Fruit fly (Drosophila melanogaster) whole organism, embryonic: Measurements from ENCODE around the gene CG1965.
A peak's percentile ranks its signal among the peaks of the same experiment; 100 is the strongest.

Experiments
- Aef1 ChIP-seq: fragments of 200-800 bp; sonication (Bioruptor generic); IDR thresholded peaks from 3 replicates; pipeline ENCODE4 v1.3.6; 2022; ENCODE audit warnings: missing biosample characterization, missing genetic modification characterization
- Atf6 ChIP-seq: fragments of 200-800 bp; sonication (Bioruptor generic); IDR thresholded peaks from 2 replicates; pipeline ENCODE4 v1.3.6; 2022; ENCODE audit warnings: missing biosample characterization, missing genetic modification characterization
- CG10267 ChIP-seq: fragments of 200-800 bp; sonication (Bioruptor generic); optimal IDR thresholded peaks from 2 replicates; lab custom pipeline; 2018; ENCODE audit warnings: missing biosample characterization, mild to moderate bottlenecking, missing genetic modification characterization, moderate library complexity
- CG10462 ChIP-seq: fragments of 200-800 bp; sonication (Bioruptor generic); optimal IDR thresholded peaks from 2 replicates; lab custom pipeline; 2016; ENCODE audit warnings: missing biosample characterization, missing genetic modification characterization
- CG11085 ChIP-seq: fragments of 200-800 bp; sonication (Bioruptor generic); IDR thresholded peaks from 2 replicates; pipeline ENCODE4 v1.3.6; 2022; ENCODE audit warnings: missing biosample characterization, missing genetic modification characterization
- CG12744 ChIP-seq: fragments of 200-800 bp; sonication (Bioruptor generic); optimal IDR thresholded peaks from 2 replicates; lab custom pipeline; 2016; ENCODE audit warnings: missing biosample characterization, missing genetic modification characterization
- CG13296 ChIP-seq: fragments of 200-800 bp; sonication (Bioruptor generic); optimal IDR thresholded peaks from 3 replicates; lab custom pipeline; 2018; ENCODE audit warnings: missing biosample characterization, mild to moderate bottlenecking, missing genetic modification characterization
- CG13424 ChIP-seq: fragments of 200-800 bp; sonication (Bioruptor generic); optimal IDR thresholded peaks from 2 replicates; lab custom pipeline; 2019; ENCODE audit warnings: missing biosample characterization, mild to moderate bottlenecking, missing genetic modification characterization, moderate library complexity
- CG1647 ChIP-seq: fragments of 200-800 bp; sonication (Bioruptor generic); optimal IDR thresholded peaks from 3 replicates; lab custom pipeline; 2016; ENCODE audit warnings: missing biosample characterization, missing genetic modification characterization
- CG17186 ChIP-seq: fragments of 200-800 bp; sonication (Bioruptor generic); optimal IDR thresholded peaks from 3 replicates; lab custom pipeline; 2017; ENCODE audit warnings: missing biosample characterization, missing genetic modification reagents, missing genetic modification characterization
- CG17328 ChIP-seq: fragments of 200-800 bp; sonication (Bioruptor generic); IDR thresholded peaks from 2 replicates; pipeline ENCODE4 v1.3.6; 2022; ENCODE audit warnings: missing biosample characterization, missing genetic modification characterization
- CG17802 ChIP-seq: fragments of 200-800 bp; sonication (Bioruptor generic); optimal IDR thresholded peaks from 2 replicates; lab custom pipeline; 2018; ENCODE audit warnings: missing biosample characterization, mild to moderate bottlenecking, missing genetic modification characterization, moderate library complexity
- CG1832 ChIP-seq: fragments of 200-800 bp; sonication (Bioruptor generic); optimal IDR thresholded peaks from 2 replicates; lab custom pipeline; 2017; ENCODE audit warnings: missing biosample characterization, mild to moderate bottlenecking, missing genetic modification characterization, inconsistent platforms
- CG2120 ChIP-seq: fragments of 200-800 bp; sonication (Bioruptor generic); optimal IDR thresholded peaks from 3 replicates; lab custom pipeline; 2016; ENCODE audit warnings: missing biosample characterization, missing genetic modification characterization
- CG2712 ChIP-seq: fragments of 200-800 bp; optimal IDR thresholded peaks from 3 replicates; lab custom pipeline; 2019; ENCODE audit warnings: missing biosample characterization, mild to moderate bottlenecking, missing genetic modification characterization, moderate library complexity
- CG30020 ChIP-seq: fragments of 200-800 bp; optimal IDR thresholded peaks from 2 replicates; lab custom pipeline; 2019; ENCODE audit warnings: missing biosample characterization, mild to moderate bottlenecking, missing genetic modification characterization, moderate library complexity
- CG31365 ChIP-seq: fragments of 200-800 bp; sonication (Bioruptor generic); optimal IDR thresholded peaks from 2 replicates; lab custom pipeline; 2018; ENCODE audit warnings: missing biosample characterization, mild to moderate bottlenecking, missing genetic modification characterization
- CG4360 ChIP-seq: fragments of 200-800 bp; sonication (Bioruptor generic); IDR thresholded peaks from 2 replicates; pipeline ENCODE4 v1.3.6; 2022; ENCODE audit warnings: missing biosample characterization, missing genetic modification characterization
- CG4424 ChIP-seq: fragments of 200-800 bp; sonication (Bioruptor generic); optimal IDR thresholded peaks from 3 replicates; lab custom pipeline; 2016; ENCODE audit warnings: missing biosample characterization, missing genetic modification characterization
- CG4820 ChIP-seq: fragments of 200-800 bp; sonication (Bioruptor generic); optimal IDR thresholded peaks from 3 replicates; lab custom pipeline; 2016; ENCODE audit warnings: missing biosample characterization, missing genetic modification characterization
- CG4854 ChIP-seq: fragments of 200-800 bp; sonication (Bioruptor generic); optimal IDR thresholded peaks from 2 replicates; lab custom pipeline; 2016; ENCODE audit warnings: missing biosample characterization, missing genetic modification characterization, inconsistent platforms
- CG6272 ChIP-seq: fragments of 200-800 bp; sonication (Bioruptor generic); IDR thresholded peaks from 2 replicates; pipeline ENCODE4 v1.3.6; 2022; ENCODE audit warnings: missing biosample characterization, missing genetic modification characterization
- CG6854 ChIP-seq: fragments of 200-800 bp; sonication (Bioruptor generic); optimal IDR thresholded peaks from 3 replicates; lab custom pipeline; 2017; ENCODE audit warnings: missing biosample characterization, mild to moderate bottlenecking, missing genetic modification characterization
- Dip2 ChIP-seq: fragments of 200-800 bp; sonication (Bioruptor generic); IDR thresholded peaks from 2 replicates; pipeline ENCODE4 v1.3.6; 2022; ENCODE audit warnings: missing biosample characterization, missing genetic modification characterization
- Doc3 ChIP-seq: fragments of 200-800 bp; sonication (Bioruptor generic); IDR thresholded peaks from 3 replicates; pipeline ENCODE4 v1.3.6; 2022; ENCODE audit warnings: missing biosample characterization, missing genetic modification characterization; ENCODE audit not compliant: partially characterized antibody
- Dp ChIP-seq: fragments of 200-800 bp; sonication (Bioruptor generic); optimal IDR thresholded peaks from 2 replicates; lab custom pipeline; 2018; ENCODE audit warnings: missing biosample characterization, mild to moderate bottlenecking, missing genetic modification characterization, moderate library complexity
- Dref ChIP-seq: fragments of 200-800 bp; sonication (Bioruptor generic); IDR thresholded peaks from 2 replicates; pipeline ENCODE4 v1.3.6; 2022; ENCODE audit warnings: missing biosample characterization, missing genetic modification characterization
- Ets65A ChIP-seq: fragments of 200-800 bp; sonication (Bioruptor generic); peaks from one replicate; lab custom pipeline; 2016; ENCODE audit warnings: missing biosample characterization, missing genetic modification characterization
- Lim3 ChIP-seq: fragments of 200-800 bp; sonication (Bioruptor generic); IDR thresholded peaks from 2 replicates; pipeline ENCODE4 v1.3.6; 2022; ENCODE audit warnings: missing biosample characterization, missing genetic modification characterization
- Nf-YC ChIP-seq: fragments of 200-800 bp; optimal IDR thresholded peaks from 3 replicates; lab custom pipeline; 2019; ENCODE audit warnings: missing biosample characterization, mild to moderate bottlenecking, missing genetic modification characterization, moderate library complexity
- NfI ChIP-seq: fragments of 200-800 bp; sonication (Bioruptor generic); optimal IDR thresholded peaks from 3 replicates; lab custom pipeline; 2018; ENCODE audit warnings: missing biosample characterization, mild to moderate bottlenecking, missing genetic modification characterization, moderate library complexity
- Opbp ChIP-seq: fragments of 200-800 bp; sonication (Bioruptor generic); IDR thresholded peaks from 3 replicates; pipeline ENCODE4 v1.3.6; 2022; ENCODE audit warnings: missing biosample characterization, missing genetic modification characterization; ENCODE audit not compliant: partially characterized antibody
- Six4 ChIP-seq: fragments of 200-800 bp; sonication (Bioruptor generic); optimal IDR thresholded peaks from 2 replicates; lab custom pipeline; 2016; ENCODE audit warnings: missing biosample characterization, missing genetic modification characterization
- Sry-δ ChIP-seq: fragments of 200-800 bp; sonication (Bioruptor generic); optimal IDR thresholded peaks from 2 replicates; lab custom pipeline; 2016; ENCODE audit warnings: missing biosample characterization, missing genetic modification characterization
- az2 ChIP-seq: fragments of 200-800 bp; sonication (Bioruptor generic); optimal IDR thresholded peaks from 3 replicates; lab custom pipeline; 2016; ENCODE audit warnings: missing biosample characterization, missing genetic modification characterization
- bigmax ChIP-seq: fragments of 200-800 bp; sonication (Bioruptor generic); optimal IDR thresholded peaks from 2 replicates; lab custom pipeline; 2018; ENCODE audit warnings: missing biosample characterization, mild to moderate bottlenecking, missing genetic modification characterization
- bsh ChIP-seq, 2 experiments: fragments of 200-800 bp; sonication (Bioruptor generic); optimal IDR thresholded peaks; 2 replicates each; lab custom pipeline; 2017 to 2018; ENCODE audit warnings: mild to moderate bottlenecking in 2 of 2, missing biosample characterization in 2 of 2, missing genetic modification characterization in 2 of 2, moderate library complexity in 1 of 2
- chinmo ChIP-seq: fragments of 200-800 bp; sonication (Bioruptor generic); IDR thresholded peaks from 4 replicates; pipeline ENCODE4 v1.3.6; 2022; ENCODE audit warnings: missing biosample characterization, missing genetic modification characterization; ENCODE audit not compliant: partially characterized antibody
- ci ChIP-seq: fragments of 200-800 bp; sonication (Bioruptor generic); IDR thresholded peaks from 3 replicates; pipeline ENCODE4 v1.3.6; 2022; ENCODE audit warnings: missing biosample characterization, missing genetic modification characterization
- dm ChIP-seq: fragments of 200-800 bp; sonication (Bioruptor generic); optimal IDR thresholded peaks from 3 replicates; lab custom pipeline; 2016; ENCODE audit warnings: missing biosample characterization, missing genetic modification characterization
- ewg ChIP-seq: fragments of 200-800 bp; sonication (Bioruptor generic); optimal IDR thresholded peaks from 3 replicates; lab custom pipeline; 2017; ENCODE audit warnings: mild to moderate bottlenecking, missing biosample characterization, missing genetic modification reagents, missing genetic modification characterization
- exex ChIP-seq: fragments of 200-800 bp; sonication (Bioruptor generic); optimal IDR thresholded peaks from 4 replicates; lab custom pipeline; 2018; ENCODE audit warnings: missing biosample characterization, mild to moderate bottlenecking, missing genetic modification characterization, moderate library complexity
- ftz-f1 ChIP-seq: fragments of 200-800 bp; sonication (Bioruptor generic); optimal IDR thresholded peaks from 2 replicates; lab custom pipeline; 2016; ENCODE audit warnings: missing biosample characterization, missing genetic modification characterization
- hb ChIP-seq: fragments of 200-800 bp; sonication (Bioruptor generic); IDR thresholded peaks from 3 replicates; pipeline ENCODE4 v1.3.6; 2022; ENCODE audit warnings: missing biosample characterization, missing genetic modification characterization; ENCODE audit not compliant: partially characterized antibody
- row ChIP-seq: fragments of 200-800 bp; sonication (Bioruptor generic); IDR thresholded peaks from 3 replicates; pipeline ENCODE4 v1.3.6; 2022; ENCODE audit warnings: missing biosample characterization, missing genetic modification characterization
- seq ChIP-seq: fragments of 200-800 bp; sonication (Bioruptor generic); IDR thresholded peaks from 2 replicates; pipeline ENCODE4 v1.3.6; 2022; ENCODE audit warnings: missing biosample characterization, missing genetic modification characterization
- sug ChIP-seq: fragments of 200-800 bp; optimal IDR thresholded peaks from 2 replicates; lab custom pipeline; 2019; ENCODE audit warnings: missing biosample characterization, mild to moderate bottlenecking, missing genetic modification characterization, moderate library complexity
- tna ChIP-seq: fragments of 200-800 bp; sonication (Bioruptor generic); IDR thresholded peaks from 2 replicates; pipeline ENCODE4 v1.3.6; 2022; ENCODE audit warnings: missing biosample characterization, missing genetic modification characterization; ENCODE audit not compliant: partially characterized antibody
- z ChIP-seq: fragments of 200-800 bp; sonication (Bioruptor generic); IDR thresholded peaks from 3 replicates; pipeline ENCODE4 v1.3.6; 2022; ENCODE audit warnings: missing biosample characterization, missing genetic modification characterization

CG1965 gene

dm6 chr3R:7090337-7090830 lies 23.2 kb downstream of the CG1965 start (continued):
- no peak for TF ChIP-seq CG4360 (GFP tag; lab: Robert Waterston, UW)
- TF ChIP-seq CG2120: peak; percentile 20
- TF ChIP-seq row: 0 out of 3 replicates have a peak, but pooled peaks have one; percentile 6
- TF ChIP-seq exex (tag; lab: Kevin White, UChicago): no peak
- no peak for TF ChIP-seq Lim3
- no peak for TF ChIP-seq CG17186 (GFP tag; lab: Kevin White, UChicago)
- 0 out of 4 replicates have a peak, but pooled peaks have one; percentile 83 for TF ChIP-seq chinmo (GFP tag; lab: Robert Waterston, UW)
- TF ChIP-seq CG6854 (GFP tag; lab: Kevin White, UChicago): peak; percentile 31
- TF ChIP-seq Atf6 (GFP tag; lab: Robert Waterston, UW): 0 out of 2 replicates have a peak, but pooled peaks have one; percentile 7
- TF ChIP-seq CG31365 (tag; lab: Kevin White, UChicago): peak; percentile 10
- TF ChIP-seq Dip2 (GFP tag; lab: Robert Waterston, UW): no peak
- TF ChIP-seq tna (GFP tag; lab: Robert Waterston, UW): no peak
- TF ChIP-seq seq (GFP tag; lab: Robert Waterston, UW): 0 out of 2 replicates have a peak, but pooled peaks have one; percentile 5
- peak; percentile 69 for TF ChIP-seq ftz-f1 (GFP tag; lab: Kevin White, UChicago)
- no peak for TF ChIP-seq CG11085 (GFP tag; lab: Robert Waterston, UW)
- TF ChIP-seq Aef1: no peak
- peak; percentile 59 for TF ChIP-seq ewg (GFP tag; lab: Kevin White, UChicago)
- no peak for TF ChIP-seq CG4820 (GFP tag; lab: Kevin White, UChicago)
- TF ChIP-seq Ets65A (GFP tag; lab: Kevin White, UChicago): peak; percentile 65
- TF ChIP-seq sug (tag; lab: Kevin White, UChicago): peak; percentile 40
- TF ChIP-seq CG13296 (GFP tag; lab: Kevin White, UChicago): peak; percentile 3
- TF ChIP-seq Doc3 (GFP tag; lab: Robert Waterston, UW): no peak

- peak; percentile 61 for TF ChIP-seq Dref (GFP tag; lab: Robert Waterston, UW)
- no peak for TF ChIP-seq CG1832
- peak; percentile 37 for TF ChIP-seq CG2712 (tag; lab: Kevin White, UChicago)
- peak; percentile 22 for TF ChIP-seq Nf-YC (tag; lab: Kevin White, UChicago)
- peak; percentile 42; the same call in 1 of the 2 replicates for TF ChIP-seq CG6272 (GFP tag; lab: Robert Waterston, UW)
- peak; percentile 4 for TF ChIP-seq Six4 (GFP tag; lab: Kevin White, UChicago)
- peak; percentile 57 for TF ChIP-seq CG30020 (tag; lab: Kevin White, UChicago)
- TF ChIP-seq CG10462: peak; percentile 23
- TF ChIP-seq Sry-δ (GFP tag; lab: Kevin White, UChicago): peak; percentile 86
- TF ChIP-seq CG12744: peak; percentile 24
- TF ChIP-seq Dp (GFP tag; lab: Kevin White, UChicago): peak; percentile 37
- TF ChIP-seq bigmax: peak; percentile 8
- peak; percentile 64 for TF ChIP-seq row
- no peak for TF ChIP-seq CG17802 (tag; lab: Kevin White, UChicago)
- peak; percentile 32 for TF ChIP-seq CG1647 (GFP tag; lab: Kevin White, UChicago)
- peak; percentile 86 for TF ChIP-seq Opbp (GFP tag; lab: Robert Waterston, UW)
- TF ChIP-seq CG10267: peak; percentile 70
- TF ChIP-seq CG13424 (tag; lab: Kevin White, UChicago): peak; percentile 27
- peak; percentile 46; the same call in 1 of the 3 replicates for TF ChIP-seq ci
- peak; percentile 1 for TF ChIP-seq CG4424
- TF ChIP-seq hb (GFP tag; lab: Robert Waterston, UW): peak; percentile 70; the same call in 2 of the 3 replicates
- peak; percentile 58 for TF ChIP-seq CG2120
- peak; percentile 48 for TF ChIP-seq dm (GFP tag; lab: Kevin White, UChicago)
- TF ChIP-seq NfI (GFP tag; lab: Kevin White, UChicago): peak; percentile 10
- TF ChIP-seq CG4854 (GFP tag; lab: Kevin White, UChicago): peak; percentile 0
- TF ChIP-seq CG17328 (GFP tag; lab: Robert Waterston, UW): no peak
- peak in 1 of 2 experiments; percentile 16 for TF ChIP-seq bsh (GFP tag; optimal IDR thresholded peaks at IDR 0.05; lab: Kevin White, UChicago)
- TF ChIP-seq az2 (GFP tag; lab: Kevin White, UChicago): peak; percentile 11
- no peak for TF ChIP-seq z
These were observed 24.7 kb downstream of the CG1965 start for dm6 chr3R:7091904-7092303.
